Worm (Caenorhabditis elegans) whole organism, early embryonic: Measurements from ENCODE around the gene rfp-1.

Experiments used
- B0310.2 ChIP-seq: sonication (generic microtip); optimal IDR thresholded peaks from 2 replicates; lab custom pipeline; 2016; ENCODE audit warnings: mild to moderate bottlenecking, missing genetic modification characterization, missing compliant biosample characterization
- F13C5.2 ChIP-seq: sonication (generic microtip); optimal IDR thresholded peaks from 2 replicates; lab custom pipeline; 2017; ENCODE audit warnings: mild to moderate bottlenecking, missing genetic modification characterization, inconsistent platforms, missing compliant biosample characterization
- aly-1 ChIP-seq: sonication (generic microtip); optimal IDR thresholded peaks from 2 replicates; lab custom pipeline; 2016; ENCODE audit warnings: missing genetic modification characterization, missing compliant biosample characterization
- ama-1 ChIP-seq: fragments of 150-350 bp; optimal IDR thresholded peaks from 2 replicates; lab custom pipeline; 2014
- ceh-13 ChIP-seq: fragments of 200-800 bp; sonication (Bioruptor generic); optimal IDR thresholded peaks from 2 replicates; lab custom pipeline; 2018; ENCODE audit warnings: mild to moderate bottlenecking, missing genetic modification characterization, missing compliant biosample characterization
- ceh-36 ChIP-seq: sonication (generic microtip); optimal IDR thresholded peaks from 2 replicates; lab custom pipeline; 2016; ENCODE audit warnings: missing genetic modification characterization, inconsistent platforms, missing compliant biosample characterization
- ets-7 ChIP-seq: sonication (generic microtip); optimal IDR thresholded peaks from 2 replicates; lab custom pipeline; 2016; ENCODE audit warnings: missing genotype, missing genetic modification characterization, missing compliant biosample characterization
- flt-1 ChIP-seq: fragments of 200-800 bp; sonication (Bioruptor generic); IDR thresholded peaks from 2 replicates; pipeline ENCODE4 v1.3.6; 2022; ENCODE audit warnings: missing genetic modification characterization, missing compliant biosample characterization
- hmbx-1 ChIP-seq: sonication (generic microtip); optimal IDR thresholded peaks from 2 replicates; lab custom pipeline; 2016; ENCODE audit warnings: mild to moderate bottlenecking, missing genetic modification characterization, missing compliant biosample characterization
- hmg-4 ChIP-seq: fragments of 200-800 bp; sonication (Bioruptor generic); optimal IDR thresholded peaks from 2 replicates; lab custom pipeline; 2018; ENCODE audit warnings: mild to moderate bottlenecking, missing genetic modification characterization, missing compliant biosample characterization
- hnd-1 ChIP-seq: sonication (generic microtip); optimal IDR thresholded peaks from 2 replicates; lab custom pipeline; 2016; ENCODE audit warnings: missing genetic modification characterization, missing compliant biosample characterization
- pes-1 ChIP-seq: fragments of 200-800 bp; sonication (Bioruptor generic); IDR thresholded peaks from 2 replicates; pipeline ENCODE4 v1.3.6; 2022; ENCODE audit warnings: missing genetic modification reagents, missing genetic modification characterization, missing compliant biosample characterization
- scrt-1 ChIP-seq: fragments of 200-800 bp; sonication (Bioruptor generic); IDR thresholded peaks from 2 replicates; pipeline ENCODE4 v1.3.6; 2022; ENCODE audit warnings: missing genetic modification characterization, missing compliant biosample characterization
- sea-1 ChIP-seq: fragments of 200-800 bp; sonication (Bioruptor generic); conservative IDR thresholded peaks from 2 replicates; pipeline ENCODE4 v1.3.6; 2022; ENCODE audit warnings: missing genetic modification characterization, missing compliant biosample characterization
- tbx-11 ChIP-seq: fragments of 200-800 bp; sonication (Bioruptor generic); IDR thresholded peaks from 2 replicates; pipeline ENCODE4 v1.3.6; 2022; ENCODE audit warnings: missing genetic modification characterization, missing compliant biosample characterization
- tbx-37 ChIP-seq: fragments of 200-800 bp; sonication (Bioruptor generic); conservative IDR thresholded peaks from 2 replicates; pipeline ENCODE4 v1.3.6; 2022; ENCODE audit warnings: missing genetic modification reagents, missing genetic modification characterization, missing compliant biosample characterization
- tra-4 ChIP-seq: sonication (generic microtip); optimal IDR thresholded peaks from 2 replicates; lab custom pipeline; 2017; ENCODE audit warnings: missing genetic modification characterization, missing compliant biosample characterization

Gene rfp-1

ce11 chrIII:8370188-8370587 lies 11.8 kb downstream of the rfp-1 start:
- TF ChIP-seq ceh-13: no peak
- no peak for TF ChIP-seq tbx-11 (GFP tag; lab: Robert Waterston, UW)
- TF ChIP-seq pes-1 (GFP tag; lab: Robert Waterston, UW): no peak
- TF ChIP-seq ceh-36 (tag; lab: Kevin White, UChicago): no peak

- no peak for TF ChIP-seq B0310.2 (tag; lab: Kevin White, UChicago)
- no peak for TF ChIP-seq ceh-36 (tag; lab: Kevin White, UChicago)
- TF ChIP-seq aly-1 (tag; lab: Kevin White, UChicago): no peak
- TF ChIP-seq hmbx-1 (tag; lab: Kevin White, UChicago): no peak
- no peak for TF ChIP-seq tra-4 (tag; lab: Kevin White, UChicago)
- TF ChIP-seq tbx-37 (GFP tag; lab: Robert Waterston, UW): no peak
- TF ChIP-seq hnd-1 (tag; lab: Kevin White, UChicago): no peak
- no peak for TF ChIP-seq tbx-11 (GFP tag; lab: Robert Waterston, UW)
Observed at ce11 chrIII:8370846-8371257, 12.4 kb downstream of the rfp-1 start.

- no peak for TF ChIP-seq F13C5.2 (tag; lab: Kevin White, UChicago)
- no peak for TF ChIP-seq ceh-13
- no peak for TF ChIP-seq tbx-37 (GFP tag; lab: Robert Waterston, UW)
- no peak for TF ChIP-seq tra-4 (tag; lab: Kevin White, UChicago)
- TF ChIP-seq hmbx-1 (tag; lab: Kevin White, UChicago): no peak
- no peak for TF ChIP-seq aly-1 (tag; lab: Kevin White, UChicago)
- no peak for TF ChIP-seq flt-1 (GFP tag; lab: Robert Waterston, UW)
- TF ChIP-seq tbx-11 (GFP tag; lab: Robert Waterston, UW): no peak
- TF ChIP-seq sea-1 (GFP tag; lab: Robert Waterston, UW): no peak
- TF ChIP-seq scrt-1 (GFP tag; lab: Robert Waterston, UW): no peak
- no peak for TF ChIP-seq ceh-36 (tag; lab: Kevin White, UChicago)
- no peak for TF ChIP-seq hmg-4 (GFP tag; lab: Kevin White, UChicago)
- TF ChIP-seq B0310.2 (tag; lab: Kevin White, UChicago): no peak
Observed at ce11 chrIII:8371595-8372305, 13.3 kb downstream of the rfp-1 start, which contains the start of gene lmbr-1. TSS of gene lmbr-1 (plus strand) at chrIII:8372255.

- no peak for TF ChIP-seq ets-7 (tag; lab: Kevin White, UChicago)
Observed at ce11 chrIII:8375000-8375399, 16.6 kb downstream of the rfp-1 start, which contains the start of gene met-2. TSS of gene met-2 (plus strand) at chrIII:8375300.

- TF ChIP-seq tra-4 (tag; lab: Kevin White, UChicago) (no peak), ceh-13 (no peak), flt-1 (GFP tag; lab: Robert Waterston, UW) (no peak), scrt-1 (GFP tag; lab: Robert Waterston, UW) (no peak), hmg-4 (GFP tag; lab: Kevin White, UChicago) (no peak), aly-1 (tag; lab: Kevin White, UChicago) (no peak), tbx-37 (GFP tag; lab: Robert Waterston, UW) (no peak), ama-1 (lab: Kevin White, UChicago) (no peak), sea-1 (GFP tag; lab: Robert Waterston, UW) (no peak), ceh-36 (tag; lab: Kevin White, UChicago) (no peak), ets-7 (tag; lab: Kevin White, UChicago) (no peak), B0310.2 (tag; lab: Kevin White, UChicago) (no peak), pes-1 (GFP tag; lab: Robert Waterston, UW) (no peak), hmbx-1 (tag; lab: Kevin White, UChicago) (no peak), hnd-1 (tag; lab: Kevin White, UChicago) (no peak), tbx-11 (GFP tag; lab: Robert Waterston, UW) (no peak), F13C5.2 (tag; lab: Kevin White, UChicago) (no peak)
Observed at ce11 chrIII:8380645-8381044, 22.2 kb downstream of the rfp-1 start, which contains the start of gene R05D3.12. TSS of gene R05D3.12 (plus strand) at chrIII:8380945.

ce11 chrIII:8389539-8389938 lies 31.1 kb downstream of the rfp-1 start, which contains the start of gene ZK353.4:
TSS of gene ZK353.4 (minus strand) at chrIII:8389639.
- TF ChIP-seq hmbx-1 (tag; lab: Kevin White, UChicago): no peak
- no peak for TF ChIP-seq hmg-4 (GFP tag; lab: Kevin White, UChicago)
- no peak for TF ChIP-seq aly-1 (tag; lab: Kevin White, UChicago)

ce11 chrIII:8392307-8392706 lies 33.9 kb downstream of the rfp-1 start:
- TF ChIP-seq sea-1 (GFP tag; lab: Robert Waterston, UW) (no peak), ceh-36 (tag; lab: Kevin White, UChicago) (no peak), tbx-37 (GFP tag; lab: Robert Waterston, UW) (no peak), ama-1 (lab: Kevin White, UChicago) (no peak), tbx-11 (GFP tag; lab: Robert Waterston, UW) (no peak), B0310.2 (tag; lab: Kevin White, UChicago) (no peak), tra-4 (tag; lab: Kevin White, UChicago) (no peak), ceh-13 (no peak), pes-1 (GFP tag; lab: Robert Waterston, UW) (no peak), hmbx-1 (tag; lab: Kevin White, UChicago) (no peak), ets-7 (tag; lab: Kevin White, UChicago) (no peak), hmg-4 (GFP tag; lab: Kevin White, UChicago) (no peak), F13C5.2 (tag; lab: Kevin White, UChicago) (no peak), hnd-1 (tag; lab: Kevin White, UChicago) (no peak), aly-1 (tag; lab: Kevin White, UChicago) (no peak), scrt-1 (GFP tag; lab: Robert Waterston, UW) (no peak), flt-1 (GFP tag; lab: Robert Waterston, UW) (no peak)
